Worm (Caenorhabditis elegans): ENCODE results near the gene cki-2.

Gene cki-2

ce11 chrII:7817580-7817979 lies 1.3 kb downstream of the cki-2 start:
- TF ChIP-seq hlh-30 (tag; optimal IDR thresholded peaks at IDR 0.05; ENCODE audit: insufficient read depth) = no peak
- TF ChIP-seq fos-1 (tag; optimal IDR thresholded peaks at IDR 0.05) = no peak
- TF ChIP-seq nhr-41 (GFP tag; IDR thresholded peaks at IDR 0.05) = no peak
- no peak for TF ChIP-seq lin-15B (tag; optimal IDR thresholded peaks at IDR 0.05)
- no peak for TF ChIP-seq lsy-2 (tag; optimal IDR thresholded peaks at IDR 0.05)
- no peak for TF ChIP-seq nhr-11 (tag; optimal IDR thresholded peaks at IDR 0.05)
- TF ChIP-seq zfp-3 (GFP tag; conservative IDR thresholded peaks at IDR 0.05) = no peak
- TF ChIP-seq arid-1 (GFP tag; conservative IDR thresholded peaks at IDR 0.05) = no peak
- TF ChIP-seq mxl-2 (GFP tag; conservative IDR thresholded peaks at IDR 0.05) = no peak
- TF ChIP-seq spr-3 (GFP tag; optimal IDR thresholded peaks at IDR 0.05) = no peak
- no peak for TF ChIP-seq saeg-2 (GFP tag; IDR thresholded peaks at IDR 0.05)
- TF ChIP-seq lin-13 (GFP tag; optimal IDR thresholded peaks at IDR 0.05) = no peak
- TF ChIP-seq Y48G9A.11 (GFP tag; IDR thresholded peaks at IDR 0.05) = no peak
- TF ChIP-seq skn-1 (tag; optimal IDR thresholded peaks at IDR 0.05) = no peak
- no peak for TF ChIP-seq vab-7 (GFP tag; IDR thresholded peaks at IDR 0.05)

DNA sequence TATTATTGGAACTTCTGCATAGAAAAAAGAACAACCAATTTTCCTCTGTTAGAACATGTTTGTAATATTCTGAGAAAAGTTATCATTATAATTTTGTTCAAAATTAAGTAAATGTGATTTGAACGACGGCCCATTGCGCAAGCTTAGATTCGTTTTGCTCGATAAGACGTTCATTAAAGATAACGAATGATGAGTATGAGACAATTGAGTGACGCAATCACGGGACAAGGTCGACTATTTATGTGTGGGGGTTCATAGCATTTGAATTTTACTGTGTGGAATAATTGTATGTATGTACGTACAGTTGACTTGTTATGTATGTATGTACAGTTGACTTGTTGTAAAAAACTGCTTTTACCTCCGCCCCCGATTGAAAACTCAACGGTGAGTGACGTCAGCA lies 3.1 kb downstream of the cki-2 start:
- TF ChIP-seq dmd-8 (GFP tag; IDR thresholded peaks at IDR 0.05) (no peak), nhr-111 (GFP tag; optimal IDR thresholded peaks at IDR 0.05) (no peak), egl-43 (GFP tag; IDR thresholded peaks at IDR 0.05) (no peak), unc-62 (GFP tag; optimal IDR thresholded peaks at IDR 0.05 in 1 of 2) (peak in 1 of 2 experiments; percentile 75), unc-62 (tag; optimal IDR thresholded peaks at IDR 0.05) (no peak), ces-1 (GFP tag; optimal IDR thresholded peaks at IDR 0.05) (no peak), zip-11 (GFP tag; IDR thresholded peaks at IDR 0.05) (no peak), unc-39 (tag; optimal IDR thresholded peaks at IDR 0.05) (no peak), hmg-1.1 (GFP tag; IDR thresholded peaks at IDR 0.05) (no peak)

ce11 chrII:7822454-7822853 lies 6.2 kb downstream of the cki-2 start, which contains the start of gene irld-47:
Gene irld-47 (minus strand): TSS chrII:7822554.
- no peak for TF ChIP-seq dve-1 (tag; optimal IDR thresholded peaks at IDR 0.05; ENCODE audit: insufficient read depth)
- no peak for TF ChIP-seq pqm-1 (tag; optimal IDR thresholded peaks at IDR 0.05)
- TF ChIP-seq F44E2.7 (GFP tag; IDR thresholded peaks at IDR 0.05) = no peak
- no peak for TF ChIP-seq F49E8.2 (tag; optimal IDR thresholded peaks at IDR 0.05; ENCODE audit: borderline replicate concordance)
- no peak for TF ChIP-seq T20F7.1 (GFP tag; optimal IDR thresholded peaks at IDR 0.05)

- TF ChIP-seq aha-1 (tag) (peak; percentile 4), vab-7 (GFP tag; IDR thresholded peaks at IDR 0.05) (no peak), set-16 (GFP tag; IDR thresholded peaks at IDR 0.05) (no peak), nhr-76 (tag; optimal IDR thresholded peaks at IDR 0.05) (no peak)
Measured at ce11 chrII:7825107-7825506, 8.8 kb downstream of the cki-2 start, which contains the start of gene srw-62. Gene srw-62 (plus strand): TSS chrII:7825407.

DNA sequence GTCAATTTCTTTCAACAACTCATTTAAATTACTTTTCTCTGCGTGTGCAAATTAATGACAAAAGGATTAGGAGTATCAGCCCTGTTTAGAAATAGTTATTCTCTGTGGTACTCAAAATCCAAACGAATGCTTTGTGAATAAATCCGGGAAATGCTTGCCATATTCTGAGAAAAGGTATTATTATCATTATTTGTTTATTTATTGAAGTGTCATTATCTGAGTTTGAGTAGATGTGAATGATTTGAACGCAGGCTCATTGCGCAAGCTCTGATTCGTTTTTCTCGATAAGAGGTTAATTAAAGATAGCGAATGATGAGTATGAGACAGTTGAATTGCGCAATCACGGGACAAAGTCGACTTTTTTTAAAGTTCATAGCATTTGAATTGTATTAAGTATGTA lies 11.6 kb downstream of the cki-2 start:
- no peak for TF ChIP-seq fos-1 (tag; optimal IDR thresholded peaks at IDR 0.05)
- peak in 1 of 2 experiments; percentile 89 for TF ChIP-seq unc-62 (GFP tag; optimal IDR thresholded peaks at IDR 0.05 in 1 of 2)
- TF ChIP-seq unc-62 (tag; optimal IDR thresholded peaks at IDR 0.05) = no peak
- peak; percentile 66 for TF ChIP-seq aha-1 (tag)

DNA sequence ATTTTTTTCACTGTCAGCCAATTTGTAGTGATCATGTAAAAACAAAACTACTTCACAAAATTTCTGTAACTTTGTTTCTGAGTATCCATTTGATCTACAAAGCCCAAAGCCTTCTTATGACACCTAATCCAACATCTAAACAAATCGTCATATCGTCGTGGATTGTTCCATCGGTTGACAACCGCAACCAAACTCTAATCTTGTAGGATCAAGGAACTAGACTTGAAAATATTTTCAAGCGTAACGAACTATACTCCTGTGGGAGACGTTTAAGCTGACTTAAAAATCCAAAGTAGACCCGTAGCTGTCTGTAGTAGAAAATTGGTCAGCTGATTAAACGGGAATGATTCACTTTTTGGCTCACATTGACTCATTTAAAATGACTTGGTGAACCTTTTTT lies 13.3 kb downstream of the cki-2 start:
- TF ChIP-seq lim-7 (GFP tag; IDR thresholded peaks at IDR 0.05) = no peak
- TF ChIP-seq unc-62 (GFP tag; optimal IDR thresholded peaks at IDR 0.05 in 1 of 2) = peak in 1 of 2 experiments; percentile 92
- TF ChIP-seq unc-62 (tag; optimal IDR thresholded peaks at IDR 0.05) = no peak
- no peak for TF ChIP-seq D1046.2 (GFP tag; IDR thresholded peaks at IDR 0.05)
- TF ChIP-seq nhr-102 (tag; optimal IDR thresholded peaks at IDR 0.05) = no peak
